Fruit fly (Drosophila melanogaster) whole organism, prepupa: ENCODE results near the gene CG14657.

Experiments used
- CG6276 ChIP-seq: fragments of 200-800 bp; sonication (Bioruptor generic); optimal IDR thresholded peaks from 2 replicates; lab custom pipeline; 2017; ENCODE audit warnings: missing biosample characterization, mild to moderate bottlenecking, missing genetic modification characterization
- CG6808 ChIP-seq: fragments of 200-800 bp; sonication (Bioruptor generic); optimal IDR thresholded peaks from 3 replicates; lab custom pipeline; 2017; ENCODE audit warnings: missing biosample characterization, missing genetic modification characterization, mild to moderate bottlenecking, moderate library complexity, missing genetic modification reagents
- CG7368 ChIP-seq: fragments of 200-800 bp; sonication (Bioruptor generic); optimal IDR thresholded peaks from 3 replicates; lab custom pipeline; 2016; ENCODE audit warnings: missing biosample characterization, missing genetic modification characterization
- CG8632 ChIP-seq: fragments of 200-800 bp; sonication (Bioruptor generic); optimal IDR thresholded peaks from 3 replicates; lab custom pipeline; 2016; ENCODE audit warnings: missing biosample characterization, missing genetic modification characterization
- Hr4 ChIP-seq: fragments of 200-800 bp; sonication (Bioruptor generic); optimal IDR thresholded peaks from 3 replicates; lab custom pipeline; 2016; ENCODE audit warnings: missing biosample characterization, missing genetic modification characterization
- Sox102F ChIP-seq: fragments of 200-800 bp; sonication (Bioruptor generic); optimal IDR thresholded peaks from 2 replicates; lab custom pipeline; 2016; ENCODE audit warnings: missing biosample characterization, mild to moderate bottlenecking, missing genetic modification characterization
- dsx ChIP-seq: fragments of 200-800 bp; optimal IDR thresholded peaks from 3 replicates; lab custom pipeline; 2019; ENCODE audit warnings: missing biosample characterization, mild to moderate bottlenecking, missing genetic modification characterization, moderate library complexity; ENCODE audit not compliant: poor library complexity, severe bottlenecking
- lz ChIP-seq: fragments of 200-800 bp; sonication (Bioruptor generic); optimal IDR thresholded peaks from 3 replicates; lab custom pipeline; 2016; ENCODE audit warnings: missing biosample characterization, missing genetic modification characterization

dm6 chr3R:4846787-4847186 is 25.6 kb upstream of the CG14657 start:
- TF ChIP-seq lz (GFP tag; lab: Kevin White, UChicago): no peak
- TF ChIP-seq CG7368 (GFP tag; lab: Kevin White, UChicago): no peak
- no peak for TF ChIP-seq dsx (GFP tag; lab: Kevin White, UChicago)
- TF ChIP-seq CG6808 (GFP tag; lab: Kevin White, UChicago): no peak
- TF ChIP-seq Hr4 (GFP tag; lab: Kevin White, UChicago): no peak
- no peak for TF ChIP-seq CG6276 (GFP tag; lab: Kevin White, UChicago)
- no peak for TF ChIP-seq Sox102F (GFP tag; lab: Kevin White, UChicago)
- no peak for TF ChIP-seq CG8632 (GFP tag; lab: Kevin White, UChicago)
